Fruit fly (Drosophila melanogaster) whole organism: ENCODE results near the gene drongo.

ENCODE experiments used
- pan ChIP-seq: fragments of >200 bp; optimal IDR thresholded peaks from 2 replicates; lab custom pipeline; 2017
- usp ChIP-seq: fragments of >200 bp; optimal IDR thresholded peaks from 2 replicates; lab custom pipeline; 2017; ENCODE audit warnings: missing biosample characterization, missing genetic modification characterization, mixed read lengths

DNA sequence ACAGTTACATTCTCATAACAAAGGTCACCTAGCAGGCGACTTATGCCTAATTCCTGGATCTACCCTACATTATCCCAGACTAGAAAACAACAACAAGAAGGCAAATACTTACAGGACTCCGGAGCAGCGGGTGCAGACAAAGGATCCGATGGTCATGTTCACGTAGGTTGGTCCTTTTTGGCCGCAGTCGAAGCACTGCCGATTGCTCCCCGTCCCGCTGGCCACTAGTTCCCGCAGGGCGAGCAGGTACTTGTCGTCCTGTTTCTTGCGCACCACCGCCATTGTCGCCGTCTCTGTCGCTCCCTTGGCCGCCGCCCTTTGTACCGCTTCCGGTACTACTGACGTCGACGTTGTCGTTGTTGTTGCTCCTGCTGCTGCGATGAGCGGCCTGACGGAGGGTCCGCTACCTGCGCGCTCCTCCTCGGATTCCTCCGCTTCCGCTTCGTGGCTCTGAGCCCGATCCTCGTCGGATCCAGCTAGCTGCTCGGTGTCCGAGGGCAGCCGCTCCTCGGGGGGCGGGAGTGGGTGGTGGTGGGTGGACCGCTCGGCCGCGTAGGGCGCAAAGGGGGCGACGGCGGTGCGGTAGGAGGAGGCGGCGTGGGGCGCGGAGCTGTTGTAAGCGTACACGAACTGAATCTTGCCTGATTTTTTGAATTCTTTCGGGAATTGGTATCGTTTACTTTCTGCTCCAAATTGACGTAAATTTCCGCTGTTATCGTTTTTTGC lies 921 bp downstream of the drongo start:
- TF ChIP-seq usp (no peak), pan (lab: Kevin White, UChicago) (no peak)
